Fruit fly (Drosophila melanogaster) whole organism, adult: Measurements from ENCODE around the gene Gr93b.

Experiments used
- CG14711 ChIP-seq: fragments of 200-800 bp; sonication (Bioruptor generic); optimal IDR thresholded peaks from 2 replicates; lab custom pipeline; 2018; ENCODE audit warnings: missing biosample characterization, mild to moderate bottlenecking, missing genetic modification characterization, moderate library complexity
- CG1620 ChIP-seq: fragments of 200-800 bp; sonication (Bioruptor generic); optimal IDR thresholded peaks from 2 replicates; lab custom pipeline; 2016; ENCODE audit warnings: missing biosample characterization, missing genetic modification characterization
- CG5204 ChIP-seq: fragments of 200-800 bp; sonication (Bioruptor generic); optimal IDR thresholded peaks from 2 replicates; lab custom pipeline; 2016; ENCODE audit warnings: missing biosample characterization, missing genetic modification characterization
- CG7045 ChIP-seq: fragments of 200-800 bp; sonication (Bioruptor generic); optimal IDR thresholded peaks from 2 replicates; lab custom pipeline; 2017; ENCODE audit warnings: missing biosample characterization, mild to moderate bottlenecking, missing genetic modification characterization
- CG7101 ChIP-seq: fragments of 200-800 bp; sonication (Bioruptor generic); optimal IDR thresholded peaks from 2 replicates; lab custom pipeline; 2018; ENCODE audit warnings: missing biosample characterization, mild to moderate bottlenecking, missing genetic modification characterization, moderate library complexity
- Mnt ChIP-seq: fragments of 200-800 bp; sonication (Bioruptor generic); optimal IDR thresholded peaks from 2 replicates; lab custom pipeline; 2016; ENCODE audit warnings: missing biosample characterization, mild to moderate bottlenecking, missing genetic modification characterization
- bab1 ChIP-seq: fragments of 200-800 bp; sonication (Bioruptor generic); optimal IDR thresholded peaks from 3 replicates; lab custom pipeline; 2019; ENCODE audit warnings: missing biosample characterization, mild to moderate bottlenecking, missing genetic modification characterization, moderate library complexity
- cnc ChIP-seq, 2 experiments: fragments of >200 bp; optimal IDR thresholded peaks; 2 replicates each; lab custom pipeline; 2017
- kay ChIP-seq: fragments of 200-800 bp; sonication (Bioruptor generic); peaks from one replicate; lab custom pipeline; 2016; ENCODE audit warnings: missing biosample characterization, missing genetic modification characterization, borderline replicate concordance
- ovo ChIP-seq: fragments of 200-800 bp; sonication (Bioruptor generic); optimal IDR thresholded peaks from 2 replicates; lab custom pipeline; 2016; ENCODE audit warnings: missing biosample characterization, missing genetic modification characterization
- pad ChIP-seq: fragments of 200-800 bp; sonication (Bioruptor generic); optimal IDR thresholded peaks from 3 replicates; lab custom pipeline; 2017; ENCODE audit warnings: missing biosample characterization, missing genetic modification characterization, mild to moderate bottlenecking, moderate library complexity, missing genetic modification reagents
- tj ChIP-seq: fragments of 200-800 bp; sonication (Bioruptor generic); optimal IDR thresholded peaks from 3 replicates; lab custom pipeline; 2017; ENCODE audit warnings: missing biosample characterization, mild to moderate bottlenecking, missing genetic modification characterization, moderate library complexity
- toe ChIP-seq: fragments of 200-800 bp; sonication (Bioruptor generic); optimal IDR thresholded peaks from 2 replicates; lab custom pipeline; 2016; ENCODE audit warnings: missing biosample characterization, missing genetic modification characterization

- TF ChIP-seq CG5204 (GFP tag; lab: Kevin White, UChicago) (no peak), pad (no peak), CG7045 (GFP tag; lab: Kevin White, UChicago) (no peak), cnc (optimal IDR thresholded peaks at IDR 0.05; lab: Kevin White, UChicago) (no peak), CG1620 (GFP tag; lab: Kevin White, UChicago) (no peak), ovo (GFP tag; lab: Kevin White, UChicago) (no peak), kay (peak; percentile 33), CG7101 (tag; lab: Kevin White, UChicago) (no peak), toe (no peak), Mnt (GFP tag; lab: Kevin White, UChicago) (no peak), bab1 (GFP tag; lab: Kevin White, UChicago) (no peak), tj (GFP tag; lab: Kevin White, UChicago) (no peak), CG14711 (no peak)
Observed at dm6 chr3R:21859509-21859908, 15.9 kb upstream of the Gr93b start.
